Fruit fly (Drosophila melanogaster) whole organism, embryonic: Measurements from ENCODE around the gene sad.

Experiments used
- Atf6 ChIP-seq: fragments of 200-800 bp; sonication (Bioruptor generic); IDR thresholded peaks from 2 replicates; pipeline ENCODE4 v1.3.6; 2022; ENCODE audit warnings: missing biosample characterization, missing genetic modification characterization
- CG10209 ChIP-seq: fragments of 200-800 bp; sonication (Bioruptor generic); optimal IDR thresholded peaks from 3 replicates; lab custom pipeline; 2017; ENCODE audit warnings: missing biosample characterization, mild to moderate bottlenecking, missing genetic modification characterization, missing genetic modification reagents
- CG11560 ChIP-seq: fragments of 200-800 bp; sonication (Bioruptor generic); IDR thresholded peaks from 3 replicates; pipeline ENCODE4 v1.3.6; 2022; ENCODE audit warnings: missing biosample characterization, missing genetic modification characterization
- CG14965 ChIP-seq: fragments of 200-800 bp; sonication (Bioruptor generic); optimal IDR thresholded peaks from 2 replicates; lab custom pipeline; 2016; ENCODE audit warnings: missing biosample characterization, missing genetic modification characterization, borderline replicate concordance
- CG17385 ChIP-seq: fragments of 200-800 bp; sonication (Bioruptor generic); optimal IDR thresholded peaks from 3 replicates; lab custom pipeline; 2018; ENCODE audit warnings: missing biosample characterization, mild to moderate bottlenecking, missing genetic modification characterization
- CG17568 ChIP-seq: fragments of 200-800 bp; sonication (Bioruptor generic); optimal IDR thresholded peaks from 2 replicates; lab custom pipeline; 2018; ENCODE audit warnings: missing biosample characterization, mild to moderate bottlenecking, missing genetic modification characterization, moderate library complexity
- CG18619 ChIP-seq: fragments of 200-800 bp; sonication (Bioruptor generic); optimal IDR thresholded peaks from 3 replicates; lab custom pipeline; 2017; ENCODE audit warnings: missing biosample characterization, mild to moderate bottlenecking, missing genetic modification characterization
- CG30020 ChIP-seq: fragments of 200-800 bp; optimal IDR thresholded peaks from 2 replicates; lab custom pipeline; 2019; ENCODE audit warnings: missing biosample characterization, mild to moderate bottlenecking, missing genetic modification characterization, moderate library complexity
- CG30431 ChIP-seq: fragments of 200-800 bp; sonication (Bioruptor generic); optimal IDR thresholded peaks from 2 replicates; lab custom pipeline; 2017; ENCODE audit warnings: missing biosample characterization, missing genetic modification characterization
- CG3847 ChIP-seq: fragments of 200-800 bp; sonication (Bioruptor generic); IDR thresholded peaks from 2 replicates; pipeline ENCODE4 v1.3.6; 2022; ENCODE audit warnings: missing biosample characterization, missing genetic modification characterization
- CG4328 ChIP-seq: fragments of 200-800 bp; sonication (Bioruptor generic); optimal IDR thresholded peaks from 3 replicates; lab custom pipeline; 2017; ENCODE audit warnings: missing biosample characterization, missing genetic modification reagents, missing genetic modification characterization
- CG5245 ChIP-seq: fragments of 200-800 bp; sonication (Bioruptor generic); optimal IDR thresholded peaks from 3 replicates; lab custom pipeline; 2016; ENCODE audit warnings: missing biosample characterization, missing genetic modification characterization
- CG6683 ChIP-seq: fragments of 200-800 bp; sonication (Bioruptor generic); optimal IDR thresholded peaks from 2 replicates; lab custom pipeline; 2017; ENCODE audit warnings: missing biosample characterization, mild to moderate bottlenecking, missing genetic modification characterization, missing genetic modification reagents
- Dad ChIP-seq: fragments of 200-800 bp; sonication (Bioruptor generic); optimal IDR thresholded peaks from 3 replicates; lab custom pipeline; 2016; ENCODE audit warnings: missing biosample characterization, missing genetic modification characterization
- Dek ChIP-seq: fragments of 200-800 bp; sonication (Bioruptor generic); optimal IDR thresholded peaks from 3 replicates; lab custom pipeline; 2019; ENCODE audit warnings: missing biosample characterization, mild to moderate bottlenecking, missing genetic modification characterization, moderate library complexity
- Fer2 ChIP-seq: fragments of 200-800 bp; sonication (Bioruptor generic); optimal IDR thresholded peaks from 2 replicates; lab custom pipeline; 2018; ENCODE audit warnings: missing biosample characterization, mild to moderate bottlenecking, missing genetic modification characterization, moderate library complexity
- Gug ChIP-seq: fragments of 200-800 bp; sonication (Bioruptor generic); IDR thresholded peaks from 4 replicates; pipeline ENCODE4 v1.3.6; 2022; ENCODE audit warnings: missing biosample characterization, missing genetic modification characterization
- HLH3B ChIP-seq: fragments of 200-800 bp; sonication (Bioruptor generic); IDR thresholded peaks from 2 replicates; pipeline ENCODE4 v1.3.6; 2022; ENCODE audit warnings: missing biosample characterization, missing genetic modification characterization
- HLH54F ChIP-seq: fragments of 200-800 bp; sonication (Bioruptor generic); optimal IDR thresholded peaks from 3 replicates; lab custom pipeline; 2016; ENCODE audit warnings: missing biosample characterization, missing genetic modification characterization
- Hey ChIP-seq: fragments of 200-800 bp; sonication (Bioruptor generic); optimal IDR thresholded peaks from 3 replicates; lab custom pipeline; 2018; ENCODE audit warnings: missing biosample characterization, mild to moderate bottlenecking, missing genetic modification characterization
- Hr39 ChIP-seq: fragments of >200 bp; optimal IDR thresholded peaks from 2 replicates; lab custom pipeline; 2017
- Hr51 ChIP-seq, 2 experiments: fragments of 200-800 bp; sonication (Bioruptor generic); optimal IDR thresholded peaks; 2 replicates in 1 of 2; 3 replicates in 1 of 2; lab custom pipeline; 2016 to 2018; ENCODE audit warnings: missing biosample characterization in 2 of 2, missing genetic modification characterization in 2 of 2, mild to moderate bottlenecking in 1 of 2, moderate library complexity in 1 of 2
- Neu2 ChIP-seq: fragments of 200-800 bp; sonication (Bioruptor generic); optimal IDR thresholded peaks from 3 replicates; lab custom pipeline; 2016; ENCODE audit warnings: missing biosample characterization, missing genetic modification characterization, borderline replicate concordance
- Rx ChIP-seq: fragments of 200-800 bp; sonication (Bioruptor generic); IDR thresholded peaks from 2 replicates; pipeline ENCODE4 v1.3.6; 2022; ENCODE audit warnings: missing biosample characterization, missing genetic modification characterization
- Sox102F ChIP-seq: fragments of 200-800 bp; sonication (Bioruptor generic); optimal IDR thresholded peaks from 2 replicates; lab custom pipeline; 2018; ENCODE audit warnings: missing biosample characterization, mild to moderate bottlenecking, missing genetic modification characterization, moderate library complexity
- az2 ChIP-seq: fragments of 200-800 bp; sonication (Bioruptor generic); optimal IDR thresholded peaks from 3 replicates; lab custom pipeline; 2016; ENCODE audit warnings: missing biosample characterization, missing genetic modification characterization
- bab2 ChIP-seq: fragments of 200-800 bp; sonication (Bioruptor generic); optimal IDR thresholded peaks from 2 replicates; lab custom pipeline; 2016; ENCODE audit warnings: missing biosample characterization, missing genetic modification characterization
- bcd ChIP-seq: fragments of 200-800 bp; sonication (Bioruptor generic); optimal IDR thresholded peaks from 2 replicates; lab custom pipeline; 2017; ENCODE audit warnings: missing biosample characterization, mild to moderate bottlenecking, missing genetic modification characterization
- bigmax ChIP-seq: fragments of 200-800 bp; sonication (Bioruptor generic); optimal IDR thresholded peaks from 2 replicates; lab custom pipeline; 2018; ENCODE audit warnings: missing biosample characterization, mild to moderate bottlenecking, missing genetic modification characterization
- btn ChIP-seq: fragments of 200-800 bp; sonication (Bioruptor generic); optimal IDR thresholded peaks from 2 replicates; lab custom pipeline; 2016; ENCODE audit warnings: missing biosample characterization, missing genetic modification characterization
- cas ChIP-seq: fragments of 200-800 bp; sonication (Bioruptor generic); IDR thresholded peaks from 2 replicates; pipeline ENCODE4 v1.3.6; 2022; ENCODE audit warnings: missing biosample characterization, missing genetic modification characterization
- chif ChIP-seq, 2 experiments: fragments of 200-800 bp; sonication (Bioruptor generic); optimal IDR thresholded peaks; 3 replicates each; lab custom pipeline; 2016; ENCODE audit warnings: missing biosample characterization in 2 of 2, missing genetic modification characterization in 2 of 2
- crol ChIP-seq: fragments of 200-800 bp; sonication (Bioruptor generic); IDR thresholded peaks from 2 replicates; pipeline ENCODE4 v1.3.6; 2022; ENCODE audit warnings: missing biosample characterization, missing genetic modification characterization
- da ChIP-seq: fragments of 200-800 bp; sonication (Bioruptor generic); optimal IDR thresholded peaks from 2 replicates; lab custom pipeline; 2016; ENCODE audit warnings: missing biosample characterization, missing genetic modification characterization
- dimm ChIP-seq: fragments of 200-800 bp; sonication (Bioruptor generic); IDR thresholded peaks from 2 replicates; pipeline ENCODE4 v1.3.6; 2022; ENCODE audit warnings: missing biosample characterization, missing genetic modification characterization
- disco-r ChIP-seq: fragments of 200-800 bp; sonication (Bioruptor generic); optimal IDR thresholded peaks from 2 replicates; lab custom pipeline; 2016; ENCODE audit warnings: missing biosample characterization, missing genetic modification characterization
- dysf ChIP-seq: fragments of 200-800 bp; sonication (Bioruptor generic); IDR thresholded peaks from 3 replicates; pipeline ENCODE4 v1.3.6; 2022; ENCODE audit warnings: missing biosample characterization, missing genetic modification characterization
- en ChIP-seq: fragments of 200-800 bp; sonication (Bioruptor generic); optimal IDR thresholded peaks from 2 replicates; lab custom pipeline; 2016; ENCODE audit warnings: missing biosample characterization, missing genetic modification characterization
- exex ChIP-seq: fragments of 200-800 bp; sonication (Bioruptor generic); optimal IDR thresholded peaks from 4 replicates; lab custom pipeline; 2018; ENCODE audit warnings: missing biosample characterization, mild to moderate bottlenecking, missing genetic modification characterization, moderate library complexity
- fd96Cb ChIP-seq: fragments of 200-800 bp; sonication (Bioruptor generic); optimal IDR thresholded peaks from 2 replicates; lab custom pipeline; 2018; ENCODE audit warnings: missing biosample characterization, mild to moderate bottlenecking, missing genetic modification characterization, moderate library complexity
- hb ChIP-seq: fragments of 200-800 bp; sonication (Bioruptor generic); IDR thresholded peaks from 3 replicates; pipeline ENCODE4 v1.3.6; 2022; ENCODE audit warnings: missing biosample characterization, missing genetic modification characterization; ENCODE audit not compliant: partially characterized antibody
- hkb ChIP-seq, 2 experiments: fragments of 200-800 bp in 1 of 2; fragments of >200 bp in 1 of 2; sonication (Bioruptor generic) in 1 of 2; IDR thresholded peaks in 1 of 2; optimal IDR thresholded peaks in 1 of 2; 2 replicates each; pipeline versions ENCODE4 v1.3.6 to Lab custom; 2017 to 2022; ENCODE audit warnings: missing biosample characterization in 1 of 2, missing genetic modification characterization in 1 of 2
- hth ChIP-seq: fragments of >200 bp; optimal IDR thresholded peaks from 2 replicates; lab custom pipeline; 2017; ENCODE audit warnings: inconsistent platforms
- nom ChIP-seq: fragments of 200-800 bp; sonication (Bioruptor generic); optimal IDR thresholded peaks from 2 replicates; lab custom pipeline; 2017; ENCODE audit warnings: missing biosample characterization, missing genetic modification characterization, mild to moderate bottlenecking, moderate library complexity, missing genetic modification reagents
- pita ChIP-seq: fragments of 200-800 bp; sonication (Bioruptor generic); optimal IDR thresholded peaks from 2 replicates; lab custom pipeline; 2017; ENCODE audit warnings: missing biosample characterization, mild to moderate bottlenecking, missing genetic modification characterization
- schlank ChIP-seq: fragments of 200-800 bp; sonication (Bioruptor generic); optimal IDR thresholded peaks from 2 replicates; lab custom pipeline; 2018; ENCODE audit warnings: missing biosample characterization, mild to moderate bottlenecking, missing genetic modification characterization
- slbo ChIP-seq: fragments of 200-800 bp; sonication (Bioruptor generic); IDR thresholded peaks from 2 replicates; pipeline ENCODE4 v1.3.6; 2022; ENCODE audit warnings: missing biosample characterization, missing genetic modification characterization
- sna ChIP-seq: fragments of 200-800 bp; sonication (Bioruptor generic); IDR thresholded peaks from 2 replicates; pipeline ENCODE4 v1.3.6; 2022; ENCODE audit warnings: missing biosample characterization, missing genetic modification characterization; ENCODE audit not compliant: partially characterized antibody
- tx ChIP-seq: fragments of 200-800 bp; sonication (Bioruptor generic); optimal IDR thresholded peaks from 2 replicates; lab custom pipeline; 2016; ENCODE audit warnings: missing biosample characterization, missing genetic modification characterization
- unc-4 ChIP-seq: fragments of 200-800 bp; sonication (Bioruptor generic); IDR thresholded peaks from 2 replicates; pipeline ENCODE4 v1.3.6; 2022; ENCODE audit warnings: missing biosample characterization, missing genetic modification characterization; ENCODE audit not compliant: partially characterized antibody
- vfl ChIP-seq: fragments of 200-800 bp; sonication (Bioruptor generic); optimal IDR thresholded peaks from 2 replicates; lab custom pipeline; 2016; ENCODE audit warnings: missing biosample characterization, missing genetic modification characterization

Gene sad

dm6 chr3R:11855156-11855555, 21.9 kb upstream of the sad start (continued):
- TF ChIP-seq dysf = 0 out of 3 replicates have a peak, but pooled peaks have one; percentile 47
- no peak for TF ChIP-seq Dad (GFP tag; lab: Kevin White, UChicago)
- TF ChIP-seq CG30020 (tag; lab: Kevin White, UChicago) = no peak
- TF ChIP-seq CG4328 = no peak
- TF ChIP-seq slbo (GFP tag; lab: Robert Waterston, UW) = peak; percentile 40; the same call in 1 of the 2 replicates
- peak; percentile 18 for TF ChIP-seq az2 (GFP tag; lab: Kevin White, UChicago)
- no peak for TF ChIP-seq hkb (optimal IDR thresholded peaks at IDR 0.05; lab: Kevin White, UChicago)
- TF ChIP-seq hkb (GFP tag; IDR thresholded peaks at IDR 0.05; lab: Robert Waterston, UW) = 0 out of 2 replicates have a peak, but pooled peaks have one; percentile 17
- peak; percentile 41 for TF ChIP-seq Atf6
- TF ChIP-seq Gug (GFP tag; lab: Robert Waterston, UW) = no peak
- TF ChIP-seq HLH3B (GFP tag; lab: Robert Waterston, UW) = peak; percentile 34; the same call in 1 of the 2 replicates
- no peak for TF ChIP-seq sna (GFP tag; lab: Robert Waterston, UW)
- TF ChIP-seq bigmax (GFP tag; lab: Kevin White, UChicago) = no peak
- TF ChIP-seq CG30431 (GFP tag; lab: Kevin White, UChicago) = no peak
- no peak for TF ChIP-seq hb (GFP tag; lab: Robert Waterston, UW)
- no peak for TF ChIP-seq schlank (tag; lab: Kevin White, UChicago)
- TF ChIP-seq CG10209 (GFP tag; lab: Kevin White, UChicago) = peak; percentile 29
- no peak for TF ChIP-seq btn (GFP tag; lab: Kevin White, UChicago)
- no peak for TF ChIP-seq bab2
- no peak for TF ChIP-seq CG14965
- no peak for TF ChIP-seq Neu2
- no peak for TF ChIP-seq pita (GFP tag; lab: Kevin White, UChicago)
- TF ChIP-seq exex (tag; lab: Kevin White, UChicago) = no peak
- TF ChIP-seq HLH54F (GFP tag; lab: Kevin White, UChicago) = no peak
- no peak for TF ChIP-seq CG11560 (tag; lab: Robert Waterston, UW)
- TF ChIP-seq Hey (tag; lab: Kevin White, UChicago) = no peak
- TF ChIP-seq Rx (GFP tag; lab: Robert Waterston, UW) = no peak
- no peak for TF ChIP-seq tx (GFP tag; lab: Kevin White, UChicago)
- TF ChIP-seq disco-r (GFP tag; lab: Kevin White, UChicago) = no peak
- TF ChIP-seq crol (GFP tag; lab: Robert Waterston, UW) = no peak
- peak; percentile 62 for TF ChIP-seq Sox102F (GFP tag; lab: Kevin White, UChicago)
- peak; percentile 14 for TF ChIP-seq Dek (tag; lab: Kevin White, UChicago)
- peak; percentile 17 for TF ChIP-seq CG17385 (GFP tag; lab: Kevin White, UChicago)
- no peak for TF ChIP-seq hth (lab: Kevin White, UChicago)
- TF ChIP-seq Hr51 (GFP tag; optimal IDR thresholded peaks at IDR 0.05; lab: Kevin White, UChicago) = peak in 1 of 2 experiments; percentile 42
- TF ChIP-seq CG6683 (GFP tag; lab: Kevin White, UChicago) = no peak
- TF ChIP-seq da (GFP tag; lab: Kevin White, UChicago) = no peak
- 0 out of 2 replicates have a peak, but pooled peaks have one; percentile 19 for TF ChIP-seq CG3847
- no peak for TF ChIP-seq en (GFP tag; lab: Kevin White, UChicago)
- no peak for TF ChIP-seq cas
- TF ChIP-seq fd96Cb (tag; lab: Kevin White, UChicago) = peak; percentile 17
- TF ChIP-seq bcd = peak; percentile 4
- TF ChIP-seq Hr39 (lab: Kevin White, UChicago) = no peak
- peak; percentile 20; the same call in 1 of the 2 replicates for TF ChIP-seq dimm (GFP tag; lab: Robert Waterston, UW)
- TF ChIP-seq Fer2 (tag; lab: Kevin White, UChicago) = no peak
- TF ChIP-seq nom = no peak
- no peak for TF ChIP-seq CG17568 (GFP tag; lab: Kevin White, UChicago)
- TF ChIP-seq vfl (GFP tag; lab: Kevin White, UChicago) = no peak
- TF ChIP-seq chif (GFP tag; optimal IDR thresholded peaks at IDR 0.05; lab: Kevin White, UChicago) = no peak
- TF ChIP-seq unc-4 (GFP tag; lab: Robert Waterston, UW) = no peak
- TF ChIP-seq CG5245 (GFP tag; lab: Kevin White, UChicago) = no peak
- no peak for TF ChIP-seq CG18619 (GFP tag; lab: Kevin White, UChicago)
